Fruit fly (Drosophila melanogaster) S2 (cell line): Measurements from ENCODE around the gene Pgant8.

Source experiments
- CG8478 ChIP-seq: fragments of >200 bp; optimal IDR thresholded peaks from 2 replicates; lab custom pipeline; 2018
- CTCF ChIP-seq, 2 experiments: fragments of >200 bp; optimal IDR thresholded peaks; 2 replicates each; lab custom pipeline; 2018

Gene Pgant8

DNA sequence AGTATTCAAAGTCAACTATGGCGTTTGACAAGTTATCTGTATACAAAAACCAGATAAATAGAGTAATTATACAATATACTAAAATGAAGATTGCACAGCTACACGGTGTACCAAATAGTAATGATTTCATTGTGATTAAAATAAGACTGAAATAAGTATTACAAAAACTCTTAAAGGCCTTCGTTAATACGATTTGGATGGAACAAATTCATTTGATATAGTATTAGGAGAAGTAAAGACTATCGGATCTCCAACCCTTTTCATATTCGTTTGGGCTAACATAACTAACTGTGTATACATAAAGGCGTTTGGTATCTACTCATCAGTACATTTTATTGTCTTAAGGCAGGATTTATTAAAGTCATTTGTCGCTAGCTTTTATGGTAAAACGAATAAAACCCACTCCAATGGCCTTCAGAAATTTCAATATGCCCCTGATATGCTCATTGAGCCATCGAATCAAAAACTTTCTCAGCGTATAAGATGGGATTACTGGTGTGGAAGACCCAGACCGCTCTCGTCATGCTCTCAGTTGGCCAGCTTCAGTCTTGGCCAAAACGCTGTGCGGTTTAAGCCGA, at the start of gene Pgant8, which contains the start of gene CG7579:
Gene Pgant8, plus strand, starts transcription at position 528 of the 578 bp plus-strand sequence.
Gene CG7579, minus strand, starts transcription at position 101 of the 578 bp plus-strand sequence.
- no peak for TF ChIP-seq CTCF (optimal IDR thresholded peaks at IDR 0.05; lab: Kevin White, UChicago)
- no peak for TF ChIP-seq CG8478 (lab: Kevin White, UChicago)

DNA sequence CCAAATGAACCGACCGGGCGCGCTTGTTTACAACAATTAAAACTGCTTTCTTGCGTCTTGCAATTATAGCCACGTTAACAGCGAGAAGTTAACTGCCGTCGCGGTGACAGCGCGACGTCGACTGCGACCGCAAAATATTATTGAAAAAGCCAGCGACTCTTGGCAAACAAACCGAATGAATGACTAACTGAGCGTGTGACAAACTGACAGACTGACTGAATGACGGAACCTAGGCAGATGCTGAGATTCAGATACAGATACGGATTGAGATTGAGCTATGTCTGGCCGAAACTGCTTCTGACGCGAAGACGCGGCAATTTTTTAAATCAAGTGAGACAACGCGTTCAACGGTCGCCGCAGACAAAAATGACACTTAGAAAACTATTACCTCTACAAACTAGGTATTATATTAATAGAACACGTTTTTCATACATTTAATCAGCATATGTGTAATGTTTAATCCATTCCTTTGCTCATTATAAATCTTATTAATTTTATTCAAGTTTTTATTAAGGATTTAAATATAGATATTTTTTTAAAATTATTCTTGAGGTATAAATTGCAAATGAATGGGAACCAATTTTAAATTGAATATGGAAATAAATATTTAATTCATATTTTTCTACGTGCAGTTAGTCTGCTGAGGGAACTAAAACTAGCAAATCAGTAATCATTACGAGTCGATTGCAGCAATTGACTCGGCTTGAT, 49.1 kb upstream of the Pgant8 start:
- no peak for TF ChIP-seq CG8478 (lab: Kevin White, UChicago)
- no peak for TF ChIP-seq CTCF (optimal IDR thresholded peaks at IDR 0.05; lab: Kevin White, UChicago)

DNA sequence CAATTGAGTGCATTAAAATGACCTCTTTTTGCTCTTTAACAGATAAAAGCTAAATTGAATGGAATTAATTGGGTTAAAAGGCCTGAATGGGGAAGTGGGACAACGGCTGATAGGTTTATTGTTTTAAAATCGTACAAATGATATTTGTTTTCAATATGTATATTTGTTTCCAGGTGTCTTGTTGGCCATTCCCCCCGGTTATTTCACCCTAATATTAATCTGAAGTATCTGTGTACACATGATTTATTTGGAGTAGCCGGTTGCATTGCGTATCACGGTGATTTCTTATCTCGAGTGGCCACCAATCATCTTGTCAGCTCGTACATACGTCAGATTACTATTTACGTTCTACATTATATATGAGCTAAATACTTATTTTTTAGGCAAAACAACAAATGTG, 47.3 kb upstream of the Pgant8 start:
- TF ChIP-seq CG8478 (lab: Kevin White, UChicago): no peak
- no peak for TF ChIP-seq CTCF (optimal IDR thresholded peaks at IDR 0.05; lab: Kevin White, UChicago)

DNA sequence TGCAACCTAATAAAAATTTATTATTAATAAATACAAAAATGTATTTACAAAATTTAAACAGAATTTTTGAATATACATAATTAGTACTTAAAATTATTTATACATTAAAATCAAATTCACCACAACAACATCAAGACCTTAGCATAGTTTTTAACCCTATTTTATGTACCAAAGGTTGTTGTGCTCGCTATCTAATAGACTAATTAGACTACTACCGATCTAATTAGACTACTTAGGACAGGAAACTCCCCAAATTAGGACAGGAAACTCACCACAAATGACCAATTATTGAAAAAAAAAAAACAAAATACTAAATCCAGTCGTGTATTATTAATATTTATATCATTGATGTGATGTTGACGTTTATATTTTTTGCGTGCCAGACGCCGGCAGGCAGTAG, 46.7 kb upstream of the Pgant8 start:
- TF ChIP-seq CTCF (optimal IDR thresholded peaks at IDR 0.05; lab: Kevin White, UChicago) (peak in 1 of 2 experiments; percentile 22), CG8478 (lab: Kevin White, UChicago) (no peak)

DNA sequence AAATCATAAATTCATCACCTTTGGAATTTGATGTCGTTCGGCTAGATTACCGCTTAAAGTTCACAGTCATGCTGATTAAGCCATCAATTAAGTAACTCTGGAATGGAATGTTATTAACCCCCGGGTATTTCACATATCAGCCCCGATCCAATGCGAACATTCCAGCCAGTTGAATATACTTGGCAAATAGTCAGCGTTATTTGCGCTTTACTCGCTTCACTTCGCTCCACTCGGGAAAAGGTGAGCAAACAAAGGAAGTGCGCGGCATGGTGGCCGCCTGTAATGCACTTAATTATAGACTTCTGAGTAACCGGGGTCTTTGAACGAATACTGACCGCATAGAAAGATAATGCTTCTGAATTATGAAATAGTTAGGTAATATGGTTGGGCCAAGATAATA, 46.1 kb upstream of the Pgant8 start:
- no peak for TF ChIP-seq CG8478 (lab: Kevin White, UChicago)
- TF ChIP-seq CTCF (optimal IDR thresholded peaks at IDR 0.05; lab: Kevin White, UChicago): no peak

DNA sequence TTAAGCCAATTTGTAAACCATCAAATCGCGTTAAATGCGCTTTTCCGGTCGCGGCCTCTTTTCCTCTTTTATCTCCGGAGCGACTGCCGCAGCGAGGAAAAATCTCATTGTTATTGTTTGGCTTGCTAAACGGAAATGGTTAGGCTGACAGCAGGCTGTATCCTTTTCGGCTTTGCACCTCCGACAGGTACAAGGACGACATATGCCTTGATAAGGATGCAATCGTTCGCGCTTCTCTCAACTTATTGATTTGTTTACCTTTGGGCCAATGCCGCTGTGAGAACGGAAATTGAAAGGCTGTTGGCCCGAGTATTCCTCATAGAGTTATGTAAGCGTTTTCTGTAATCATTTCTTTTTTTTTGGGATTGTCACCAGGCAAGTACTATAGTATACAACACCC, 45.1 kb upstream of the Pgant8 start:
- TF ChIP-seq CG8478 (lab: Kevin White, UChicago) (no peak), CTCF (optimal IDR thresholded peaks at IDR 0.05; lab: Kevin White, UChicago) (no peak)

DNA sequence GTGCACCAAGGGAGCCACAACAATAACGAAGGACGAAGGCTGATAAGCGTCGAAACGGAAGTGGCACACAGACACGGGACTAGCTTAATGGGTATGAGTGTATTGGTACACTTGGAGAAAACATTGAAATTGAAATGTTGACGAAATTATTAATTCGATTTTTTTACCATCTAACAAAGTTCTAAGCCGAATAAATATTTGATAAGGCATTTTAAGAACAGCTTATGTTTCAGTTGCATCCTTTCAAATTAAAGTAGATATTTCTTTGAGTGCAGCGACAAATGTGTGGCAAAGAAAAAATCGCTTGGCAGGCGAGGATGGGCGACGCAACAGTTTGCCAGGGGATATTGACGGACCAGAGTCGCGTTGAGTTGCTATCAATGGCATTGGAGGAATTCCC, 43.7 kb upstream of the Pgant8 start:
- TF ChIP-seq CTCF (optimal IDR thresholded peaks at IDR 0.05; lab: Kevin White, UChicago) (no peak), CG8478 (lab: Kevin White, UChicago) (no peak)

DNA sequence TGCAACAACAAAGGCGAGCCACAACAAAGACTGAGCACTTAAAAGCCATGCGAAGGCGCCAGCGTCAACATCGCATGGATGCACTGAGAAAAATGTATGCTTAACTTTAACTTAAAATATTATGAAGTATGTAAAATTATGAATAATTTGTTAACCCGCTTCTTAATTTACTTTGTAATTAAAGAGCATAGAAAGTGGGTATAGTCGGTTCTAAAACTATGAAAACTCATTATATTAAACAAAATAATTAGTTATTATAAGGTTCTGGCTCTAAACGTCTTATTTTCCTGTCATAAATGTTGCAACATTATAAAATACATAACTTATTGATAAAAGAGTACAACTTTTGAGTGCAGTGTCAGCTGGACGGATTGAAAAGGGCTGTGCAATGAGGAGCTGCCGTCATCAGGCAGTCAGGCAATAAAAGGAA, 42.1 kb upstream of the Pgant8 start:
- TF ChIP-seq CTCF (optimal IDR thresholded peaks at IDR 0.05; lab: Kevin White, UChicago) (no peak), CG8478 (lab: Kevin White, UChicago) (no peak)

DNA sequence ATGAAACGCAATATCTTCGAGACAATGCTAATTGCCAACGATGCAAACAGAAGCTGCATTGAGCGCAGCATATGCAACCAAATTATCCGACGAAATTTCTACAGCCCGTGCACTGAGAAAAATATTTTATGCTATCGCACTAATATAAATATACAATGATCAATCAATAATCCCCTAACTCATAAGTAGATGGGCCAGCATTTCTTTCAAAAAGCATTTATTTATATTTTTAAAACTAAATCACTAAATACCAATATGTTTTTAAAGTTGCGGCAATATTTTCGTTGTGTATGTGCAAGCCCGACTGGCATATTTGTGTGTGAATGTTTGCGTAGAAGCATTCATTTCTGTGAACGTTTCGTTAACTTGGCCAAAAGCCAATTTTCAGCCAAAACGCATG, 37.5 kb upstream of the Pgant8 start:
- no peak for TF ChIP-seq CG8478 (lab: Kevin White, UChicago)
- no peak for TF ChIP-seq CTCF (optimal IDR thresholded peaks at IDR 0.05; lab: Kevin White, UChicago)

DNA sequence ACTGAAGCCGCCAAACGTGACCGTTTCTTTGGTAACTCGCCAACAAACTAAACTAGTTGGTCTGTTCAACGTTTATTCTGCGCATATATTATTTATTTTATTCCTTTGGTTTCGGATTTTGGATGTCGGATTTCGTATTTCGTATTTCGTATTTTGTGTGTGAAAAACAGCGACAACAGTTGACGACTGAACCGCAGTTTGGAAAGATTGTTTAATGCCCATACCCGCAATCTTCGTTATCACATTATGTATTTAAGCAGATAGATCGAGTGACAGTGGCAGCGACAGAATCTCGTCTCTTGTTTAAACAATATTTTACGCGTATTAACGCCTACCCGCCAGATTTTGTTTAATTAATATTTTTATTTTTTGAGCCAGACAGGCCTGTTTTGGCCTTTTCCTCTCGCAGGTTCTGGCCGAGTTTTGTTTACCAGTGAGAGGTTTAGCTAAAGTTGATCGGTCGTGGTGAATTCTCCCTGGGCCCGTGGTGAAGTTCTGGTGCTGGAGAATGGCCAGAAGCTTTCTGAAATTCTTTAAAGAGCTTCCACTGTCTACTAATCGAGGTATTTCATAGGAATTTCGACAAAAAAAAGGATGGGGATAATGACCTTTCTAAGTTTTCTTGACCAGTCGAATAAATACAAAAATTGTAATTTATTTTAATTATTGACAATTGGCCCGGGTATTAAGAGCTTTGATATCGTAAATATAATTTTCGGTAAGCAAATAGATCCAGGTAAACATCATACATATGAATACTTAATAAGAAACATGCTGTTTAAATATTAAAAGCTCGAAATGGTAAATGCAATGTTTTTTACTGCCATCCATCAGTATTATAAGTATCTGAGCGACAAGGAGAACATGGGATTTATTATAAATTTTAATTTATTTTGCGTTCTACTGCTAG, 35.7 kb upstream of the Pgant8 start, which contains the start of the genes comm3 and CG43083:
Gene comm3, minus strand, starts transcription at position 51 of the 910 bp plus-strand sequence.
Gene CG43083, plus strand, starts transcription at position 860 of the 910 bp plus-strand sequence.
- no peak for TF ChIP-seq CG8478 (lab: Kevin White, UChicago)
- no peak for TF ChIP-seq CTCF (optimal IDR thresholded peaks at IDR 0.05; lab: Kevin White, UChicago)

DNA sequence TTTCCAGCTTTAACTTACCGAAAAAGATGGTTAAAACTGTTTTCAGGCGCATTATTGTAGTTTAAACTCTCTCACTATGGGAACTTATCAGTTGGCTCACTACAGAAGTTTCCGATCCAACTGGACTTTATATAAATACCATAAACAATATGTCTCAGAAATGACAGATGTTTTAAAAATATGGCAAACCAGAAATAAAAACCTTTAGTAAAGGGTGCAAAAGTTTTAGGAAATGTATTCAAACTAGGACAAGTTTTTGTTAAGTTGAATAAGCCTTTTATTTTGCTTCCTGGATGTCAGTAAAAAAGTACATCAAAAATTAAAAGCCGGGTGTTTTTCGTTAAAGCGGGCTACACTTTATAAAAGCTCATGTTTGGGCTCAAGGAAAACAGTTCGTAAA, 34.1 kb upstream of the Pgant8 start, which contains the start of the genes Eig71Ea and Eig71Eb:
Gene Eig71Ea, minus strand, starts transcription at position 101 of the 400 bp plus-strand sequence.
Gene Eig71Eb, plus strand, starts transcription at position 376 of the 400 bp plus-strand sequence.
- TF ChIP-seq CG8478 (lab: Kevin White, UChicago): no peak
- TF ChIP-seq CTCF (optimal IDR thresholded peaks at IDR 0.05; lab: Kevin White, UChicago): no peak

DNA sequence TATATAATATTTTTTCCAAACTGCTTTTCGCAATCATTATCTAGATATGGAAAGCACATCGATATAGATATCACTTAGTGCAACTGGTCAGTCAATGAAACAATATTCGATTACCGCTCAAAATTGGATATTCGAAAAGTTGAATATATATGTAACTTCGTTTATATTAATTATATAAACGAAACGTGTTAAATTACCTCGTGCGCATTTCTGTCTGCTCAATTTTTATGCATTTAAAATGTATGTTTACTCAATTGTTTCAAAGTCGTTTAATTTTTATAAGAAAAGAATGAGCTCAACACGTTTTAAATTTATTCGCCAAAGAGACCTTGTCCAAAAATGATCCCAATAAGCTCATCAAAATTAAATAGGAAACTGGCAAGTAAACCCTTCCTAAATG, 33.1 kb upstream of the Pgant8 start, which contains the start of gene CG43084:
Gene CG43084, plus strand, starts transcription at position 301 of the 400 bp plus-strand sequence.
- TF ChIP-seq CG8478 (lab: Kevin White, UChicago) (no peak), CTCF (optimal IDR thresholded peaks at IDR 0.05; lab: Kevin White, UChicago) (no peak)

DNA sequence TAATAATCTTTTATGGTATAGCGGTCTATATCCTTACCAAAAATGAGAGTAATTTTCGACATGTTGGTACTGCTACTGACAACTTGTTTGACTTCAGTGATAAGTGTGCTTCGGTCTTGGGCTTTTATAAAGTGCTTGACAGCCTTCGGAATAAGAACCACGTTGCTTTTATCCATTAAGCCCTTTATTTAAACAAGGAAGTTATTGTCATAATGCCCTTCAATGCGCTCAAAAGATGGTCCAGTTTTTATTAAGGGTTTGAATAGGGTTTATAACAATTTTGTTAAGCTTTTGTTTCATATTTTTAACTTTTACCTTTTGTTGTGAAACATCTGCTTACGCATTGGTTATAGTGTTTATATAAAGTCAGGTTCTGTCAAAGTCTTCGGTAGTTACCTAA, 31.5 kb upstream of the Pgant8 start, which contains the start of the genes Eig71Ec and Eig71Ed:
Gene Eig71Ec, minus strand, starts transcription at position 101 of the 400 bp plus-strand sequence.
Gene Eig71Ed, plus strand, starts transcription at position 384 of the 400 bp plus-strand sequence.
- TF ChIP-seq CTCF (optimal IDR thresholded peaks at IDR 0.05; lab: Kevin White, UChicago) (no peak), CG8478 (lab: Kevin White, UChicago) (no peak)

DNA sequence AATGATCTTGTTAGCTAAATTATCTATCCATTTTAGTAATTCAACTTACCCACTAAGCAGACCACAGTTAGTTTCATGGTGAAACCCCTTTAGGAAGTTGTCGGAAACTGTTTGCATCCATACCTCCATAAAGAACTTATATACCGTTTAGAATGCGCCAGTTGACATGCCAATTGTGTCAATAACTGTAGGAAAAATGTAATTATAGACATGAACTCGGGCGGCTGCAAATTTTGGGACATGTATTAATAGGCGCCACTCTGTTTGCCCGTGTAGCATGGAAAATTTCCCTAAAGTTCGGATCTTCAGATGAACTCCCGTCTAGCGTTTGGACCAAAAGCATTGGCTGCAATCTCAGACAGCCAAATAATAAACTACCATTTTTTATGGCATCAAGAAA, 27.8 kb upstream of the Pgant8 start, which contains the start of gene Eig71Ee:
Gene Eig71Ee, minus strand, starts transcription at position 101 of the 400 bp plus-strand sequence.
- TF ChIP-seq CTCF (optimal IDR thresholded peaks at IDR 0.05; lab: Kevin White, UChicago): no peak
- TF ChIP-seq CG8478 (lab: Kevin White, UChicago): no peak
